Worm (Caenorhabditis elegans) whole organism, L4/young adult: Measurements from ENCODE around the gene R11D1.1.
A peak's percentile ranks its signal among the peaks of the same experiment; 100 is the strongest.

Source experiments
- W03F9.2 ChIP-seq: fragments of 150-350 bp; optimal IDR thresholded peaks from 2 replicates; lab custom pipeline; 2014; ENCODE audit warnings: missing biosample characterization, missing genetic modification characterization
- dao-5 ChIP-seq: sonication (generic microtip); optimal IDR thresholded peaks from 2 replicates; lab custom pipeline; 2016; ENCODE audit warnings: missing genotype, missing genetic modification characterization, moderate library complexity, missing compliant biosample characterization
- him-1 ChIP-seq: sonication (generic microtip); optimal IDR thresholded peaks from 2 replicates; lab custom pipeline; 2016; ENCODE audit warnings: missing genotype, missing genetic modification reagents, missing genetic modification characterization, missing compliant biosample characterization

Gene R11D1.1

DNA sequence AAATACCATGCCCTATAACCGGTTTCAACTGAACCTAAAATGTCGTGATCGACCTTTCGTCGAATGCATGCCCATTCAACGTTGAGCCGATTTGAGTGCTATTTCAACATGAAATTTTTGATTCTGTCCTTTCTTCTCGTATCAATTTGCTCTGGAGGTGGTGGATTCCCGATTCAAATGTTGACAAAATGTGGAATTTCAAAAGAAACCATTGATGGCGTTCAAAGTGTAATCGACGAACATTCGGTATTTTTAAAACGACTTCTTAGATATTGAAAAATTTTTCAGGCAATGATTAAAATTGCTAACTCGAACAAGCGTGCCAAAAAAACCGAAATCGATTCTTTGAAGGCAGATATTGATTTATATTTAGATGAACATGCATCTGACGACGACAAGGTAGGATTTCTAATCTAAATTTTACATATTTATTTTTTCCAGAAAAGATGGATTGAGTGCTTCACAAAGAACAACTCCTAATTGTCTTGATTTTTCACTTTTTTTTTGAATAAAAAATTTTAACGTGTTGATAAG lies 23.0 kb downstream of the R11D1.1 start, which contains the start of gene R11D1.13:
Gene R11D1.13 (plus strand): TSS at position 51 of the 534 bp plus-strand sequence.
- TF ChIP-seq him-1 (no peak), dao-5 (tag; lab: Kevin White, UChicago) (no peak), W03F9.2 (tag; lab: Kevin White, UChicago) (no peak)

DNA sequence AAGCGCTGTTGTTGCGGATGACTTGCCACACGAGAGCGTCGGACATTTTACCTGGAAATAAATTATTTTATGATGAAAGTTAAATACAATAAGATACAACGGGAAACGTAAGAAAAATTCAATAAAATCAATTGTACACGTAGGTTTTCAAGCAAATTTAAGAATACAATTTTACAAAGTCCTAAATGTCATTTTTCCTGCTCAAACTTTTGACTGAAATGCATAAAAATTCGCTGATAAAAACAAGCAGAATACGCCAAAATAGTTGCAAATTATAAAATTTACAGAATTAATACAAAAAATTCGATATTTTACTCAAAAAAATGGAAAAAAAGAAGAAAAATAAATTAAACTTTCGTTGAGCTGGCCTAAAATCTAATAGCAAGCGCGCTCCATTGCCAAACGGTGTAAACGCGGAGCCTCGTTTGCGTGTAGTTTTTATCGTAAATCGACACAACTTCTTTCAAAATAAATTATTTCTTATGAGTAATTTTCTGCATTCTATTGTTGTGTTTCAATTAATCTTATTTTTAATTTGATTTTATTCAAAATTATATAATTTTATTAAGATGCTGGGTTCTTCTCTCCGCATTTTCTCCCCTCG lies 24.0 kb downstream of the R11D1.1 start, which contains the start of the genes rpl-28 and mrpl-49:
Gene rpl-28 (minus strand): TSS at position 51 of the 604 bp plus-strand sequence.
Gene mrpl-49 (plus strand): TSS at position 570 of the 604 bp plus-strand sequence.
- peak; percentile 15 for TF ChIP-seq him-1
- peak; percentile 93 for TF ChIP-seq W03F9.2 (tag; lab: Kevin White, UChicago)
- no peak for TF ChIP-seq dao-5 (tag; lab: Kevin White, UChicago)

DNA sequence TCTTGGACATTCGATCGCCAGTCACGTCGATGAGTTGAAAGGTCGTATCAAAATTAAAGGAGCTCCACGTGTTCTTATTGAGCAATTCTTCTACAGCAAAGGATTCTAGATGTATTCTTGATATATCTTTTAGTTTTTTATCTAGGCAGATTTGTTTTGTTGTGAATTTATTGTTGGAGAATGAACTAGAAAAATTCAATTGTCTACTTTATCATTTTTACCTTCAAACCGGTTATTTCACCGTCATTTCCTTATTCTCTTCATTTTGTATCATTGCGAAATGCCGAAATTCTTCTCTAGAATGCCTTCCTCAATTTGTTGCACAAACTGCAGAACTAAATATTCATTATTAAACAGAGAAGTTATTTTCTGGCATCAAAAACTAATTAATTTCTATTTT lies 25.0 kb downstream of the R11D1.1 start, which contains the start of gene R11D1.10:
Gene R11D1.10 (plus strand): TSS at position 301 of the 400 bp plus-strand sequence.
- TF ChIP-seq him-1 (no peak), dao-5 (tag; lab: Kevin White, UChicago) (no peak), W03F9.2 (tag; lab: Kevin White, UChicago) (no peak)

DNA sequence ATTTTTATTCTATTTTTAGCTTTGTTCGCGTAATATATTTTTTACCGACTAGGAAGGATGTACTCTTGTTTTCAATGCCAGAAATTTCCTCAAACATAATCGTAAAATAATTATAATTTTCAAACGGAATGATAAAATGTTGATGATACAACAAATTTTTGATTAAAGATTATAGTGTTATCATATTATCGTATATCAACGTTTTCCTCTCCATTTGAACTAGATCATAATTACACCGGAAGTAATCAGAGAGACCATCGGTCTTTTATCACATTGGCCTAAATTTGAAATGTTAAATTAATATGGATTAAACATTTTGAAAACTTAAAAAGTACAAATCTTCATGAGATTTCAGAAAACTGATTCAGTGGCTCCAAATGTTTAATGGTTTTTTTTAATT lies 28.6 kb downstream of the R11D1.1 start:
- TF ChIP-seq W03F9.2 (tag; lab: Kevin White, UChicago) (no peak), him-1 (no peak)

DNA sequence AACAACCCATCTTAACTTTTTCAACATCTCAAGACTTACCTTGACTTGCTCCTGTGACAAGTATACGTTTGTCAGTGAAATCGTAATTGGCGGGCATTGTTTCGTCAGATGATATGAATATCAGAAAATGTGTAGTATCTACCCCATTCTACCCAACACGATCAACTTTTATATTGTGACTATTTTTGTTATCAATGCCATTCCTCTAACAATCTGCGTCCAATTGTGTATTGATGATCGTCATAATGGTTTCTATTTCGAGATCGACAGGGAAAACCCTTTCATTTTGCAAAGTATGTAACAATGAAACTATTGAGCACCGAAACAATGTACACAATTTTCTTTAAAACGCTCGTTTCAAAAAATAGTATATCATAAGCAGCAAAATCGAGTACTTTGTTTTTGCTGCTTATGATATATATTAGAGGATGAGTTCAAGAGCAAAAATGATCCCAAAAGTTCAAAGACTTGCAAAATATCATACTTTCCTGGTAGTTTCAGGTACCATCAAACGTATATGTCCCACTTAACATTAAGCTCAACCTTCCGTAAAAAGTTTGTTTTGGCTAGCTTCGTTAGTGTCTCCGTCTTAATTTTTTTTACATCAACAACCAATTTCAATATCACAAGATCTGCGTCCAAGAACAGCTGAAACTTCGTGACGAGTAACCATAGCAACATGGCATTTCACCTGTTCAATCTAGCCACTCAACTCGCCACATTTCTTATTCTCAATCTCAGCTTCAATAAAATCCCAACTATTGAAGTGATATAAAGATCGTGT lies 29.5 kb downstream of the R11D1.1 start, which contains the start of the genes dhs-21 and xbx-9:
Gene dhs-21 (minus strand): TSS at position 181 of the 784 bp plus-strand sequence.
Gene xbx-9 (plus strand): TSS at position 734 of the 784 bp plus-strand sequence.
- TF ChIP-seq W03F9.2 (tag; lab: Kevin White, UChicago) (no peak), dao-5 (tag; lab: Kevin White, UChicago) (no peak), him-1 (no peak)

DNA sequence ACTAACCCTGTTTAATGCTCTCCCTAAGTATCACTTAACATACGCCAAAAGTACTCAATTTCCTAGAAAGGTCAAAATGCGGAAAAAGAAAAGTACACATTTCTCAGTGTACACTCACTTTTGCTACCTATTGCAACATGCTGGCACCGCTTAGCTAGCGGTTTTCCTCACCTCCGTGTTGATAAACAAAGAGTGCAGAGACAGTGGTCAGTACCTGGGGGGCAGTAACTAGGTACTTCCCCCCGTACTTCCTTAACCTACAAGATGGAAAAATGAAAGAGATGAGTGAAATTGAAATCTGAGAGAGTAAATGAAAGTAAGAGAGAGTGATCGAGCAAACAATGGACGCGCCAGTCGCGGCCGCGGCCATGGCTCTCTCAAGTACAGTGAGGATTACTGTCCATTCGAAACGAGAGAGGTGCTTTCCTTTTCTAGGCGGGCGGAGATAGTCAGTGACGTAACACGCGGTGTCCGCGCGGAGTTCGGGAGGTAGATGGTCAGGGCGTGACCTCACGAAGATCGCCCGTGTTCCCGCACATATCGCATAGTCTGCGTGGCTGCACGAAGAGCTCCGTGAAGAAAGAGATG lies 32.1 kb downstream of the R11D1.1 start, which contains the start of gene cky-1:
Gene cky-1 (plus strand): TSS at position 538 of the 588 bp plus-strand sequence.
- TF ChIP-seq him-1 (no peak), W03F9.2 (tag; lab: Kevin White, UChicago) (no peak), dao-5 (tag; lab: Kevin White, UChicago) (no peak)

DNA sequence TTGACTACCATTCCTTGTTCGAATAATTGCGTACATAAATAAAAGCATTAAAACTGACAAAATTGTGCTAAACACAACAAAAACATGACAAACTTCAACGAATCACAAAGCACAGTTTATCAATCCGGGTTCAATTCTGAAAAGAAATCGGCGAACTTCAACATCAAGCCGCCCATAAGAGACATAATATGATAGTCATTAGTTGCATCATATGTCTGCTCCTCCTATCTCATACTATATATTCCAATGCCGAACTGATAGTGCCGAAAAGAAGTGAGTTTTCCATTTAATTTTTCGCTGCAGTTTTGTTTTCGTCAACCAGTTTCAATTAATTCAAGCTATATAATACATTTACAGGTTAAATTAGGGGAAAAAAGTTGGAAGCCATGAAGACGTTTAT lies 37.5 kb downstream of the R11D1.1 start, which contains the start of gene hrg-7:
Gene hrg-7 (plus strand): TSS at position 358 of the 400 bp plus-strand sequence.
- TF ChIP-seq dao-5 (tag; lab: Kevin White, UChicago) = no peak
- TF ChIP-seq W03F9.2 (tag; lab: Kevin White, UChicago) = no peak
- no peak for TF ChIP-seq him-1

DNA sequence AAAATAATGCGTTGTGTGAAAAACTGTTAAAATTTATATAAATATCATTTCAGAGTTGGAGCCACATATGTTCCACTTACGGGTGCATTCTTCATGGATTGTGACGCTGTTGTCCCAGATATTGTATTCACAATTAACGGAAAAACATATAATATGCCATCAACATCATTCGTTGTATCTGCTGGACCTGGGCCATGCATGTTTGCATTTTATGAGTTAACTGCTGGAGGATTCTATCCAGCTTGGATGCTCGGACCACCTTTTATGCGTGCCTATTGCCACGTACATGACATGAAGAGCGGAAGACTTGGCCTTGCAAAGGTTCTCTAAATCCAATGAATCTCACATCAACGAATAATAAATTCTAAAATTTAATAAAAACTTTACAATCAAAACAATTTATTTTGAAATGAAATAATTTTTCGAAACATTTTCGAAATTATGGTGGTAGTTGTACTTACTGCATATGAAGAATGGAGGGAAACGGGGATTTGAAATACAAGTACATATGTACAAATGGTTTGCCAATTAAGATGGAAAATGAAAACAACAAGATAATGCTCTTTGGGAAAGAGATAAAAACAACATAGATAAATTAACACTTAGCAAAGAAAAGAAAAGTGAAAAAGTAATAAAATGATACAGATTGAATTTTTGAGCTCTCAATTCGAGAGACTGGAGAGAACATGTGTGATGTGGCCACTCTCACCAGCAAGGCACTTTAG lies 39.8 kb downstream of the R11D1.1 start:
- TF ChIP-seq him-1 = no peak
- no peak for TF ChIP-seq W03F9.2 (tag; lab: Kevin White, UChicago)
- no peak for TF ChIP-seq dao-5 (tag; lab: Kevin White, UChicago)

DNA sequence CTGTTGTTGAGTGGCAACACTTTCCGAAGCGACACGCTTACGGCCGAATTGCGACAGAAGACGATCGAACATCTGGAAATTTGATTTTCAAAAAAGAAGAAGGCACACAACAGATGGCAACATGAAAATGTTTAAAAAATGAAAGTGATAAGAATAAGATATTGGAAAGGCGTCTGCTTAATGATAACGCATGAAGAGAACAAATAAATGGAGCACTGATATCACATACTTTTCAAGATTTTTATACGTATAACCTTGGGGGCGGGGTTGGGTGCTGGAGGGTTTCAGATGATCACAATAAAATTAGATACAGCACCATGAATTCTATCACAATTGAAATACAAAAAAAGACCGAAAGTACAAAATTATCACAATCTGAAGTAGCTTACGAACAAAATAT lies 40.8 kb downstream of the R11D1.1 start, which contains the start of gene C15C8.7:
Gene C15C8.7 (minus strand): TSS at position 72 of the 400 bp plus-strand sequence.
- no peak for TF ChIP-seq W03F9.2 (tag; lab: Kevin White, UChicago)
- TF ChIP-seq dao-5 (tag; lab: Kevin White, UChicago) = no peak
- TF ChIP-seq him-1 = no peak

DNA sequence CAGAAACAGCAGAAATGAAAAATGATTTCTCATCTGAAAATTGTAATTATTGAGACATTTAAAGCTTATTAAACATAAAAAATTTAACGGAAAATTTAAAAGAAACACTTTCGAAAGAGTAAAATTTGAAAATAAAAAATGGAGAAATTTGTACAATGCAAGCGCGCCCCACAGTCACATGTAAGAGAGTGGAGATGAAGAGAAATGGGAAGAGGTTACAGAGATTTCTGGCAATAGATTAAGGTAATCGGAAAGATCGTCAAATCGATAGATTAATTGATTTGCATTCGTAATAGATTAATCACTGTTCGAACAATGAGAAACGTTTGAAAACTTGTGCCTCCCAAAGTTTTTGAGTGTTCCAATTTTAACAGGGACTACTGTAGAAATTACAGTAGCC lies 43.3 kb downstream of the R11D1.1 start, which contains the start of gene C15C8.4:
Gene C15C8.4 (minus strand): TSS at position 33 of the 400 bp plus-strand sequence.
- TF ChIP-seq dao-5 (tag; lab: Kevin White, UChicago) (no peak), him-1 (no peak), W03F9.2 (tag; lab: Kevin White, UChicago) (no peak)

DNA sequence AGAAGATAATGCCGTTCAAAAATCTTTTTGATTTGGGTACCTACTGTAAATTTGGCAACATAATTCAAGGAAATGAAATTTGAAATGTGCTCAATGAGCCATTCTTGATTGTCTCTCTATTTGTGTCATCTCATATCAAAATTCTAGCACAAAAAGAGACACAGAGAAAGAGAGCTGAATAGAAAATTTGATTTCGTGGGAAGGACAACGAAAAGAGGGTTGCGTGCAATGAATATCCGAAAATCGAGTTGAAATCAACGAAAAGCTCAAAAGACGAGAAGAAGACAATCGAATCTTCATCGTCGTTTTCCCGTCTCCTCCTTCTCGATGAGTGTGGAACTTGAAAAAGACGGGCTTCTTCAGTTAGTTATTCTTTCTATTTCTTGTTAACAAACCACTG lies 43.7 kb downstream of the R11D1.1 start, which contains the start of gene C15C8.5:
Gene C15C8.5 (plus strand): TSS at position 152 of the 400 bp plus-strand sequence.
- TF ChIP-seq dao-5 (tag; lab: Kevin White, UChicago) (no peak), him-1 (no peak), W03F9.2 (tag; lab: Kevin White, UChicago) (no peak)

DNA sequence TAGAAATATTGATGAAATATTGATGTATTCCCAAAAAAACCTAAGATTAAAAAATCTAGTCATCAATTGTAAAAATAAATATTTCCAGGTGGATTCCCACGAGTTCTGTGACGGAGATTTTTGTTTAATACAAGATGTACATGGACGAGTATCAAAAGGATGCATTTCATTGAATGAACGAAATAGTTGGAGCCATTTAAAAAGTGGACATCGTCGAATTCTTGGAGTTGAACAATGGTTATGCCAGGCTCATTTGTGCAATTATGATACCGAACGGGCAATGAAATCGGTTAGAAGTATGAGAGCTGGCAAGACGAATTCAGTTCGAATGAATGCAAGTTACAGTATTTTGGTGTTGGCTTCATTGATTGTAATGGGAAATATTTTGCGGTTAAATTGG lies 45.4 kb downstream of the R11D1.1 start:
- TF ChIP-seq W03F9.2 (tag; lab: Kevin White, UChicago) = no peak
